Worm (Caenorhabditis elegans) whole organism, early embryonic: ENCODE results near the gene M176.10.

Experiments
- ama-1 ChIP-seq: fragments of 150-350 bp; optimal IDR thresholded peaks from 2 replicates; lab custom pipeline; 2014
- ceh-36 ChIP-seq: sonication (generic microtip); optimal IDR thresholded peaks from 2 replicates; lab custom pipeline; 2016; ENCODE audit warnings: missing genetic modification characterization, inconsistent platforms, missing compliant biosample characterization
- hmg-4 ChIP-seq: fragments of 200-800 bp; sonication (Bioruptor generic); optimal IDR thresholded peaks from 2 replicates; lab custom pipeline; 2018; ENCODE audit warnings: mild to moderate bottlenecking, missing genetic modification characterization, missing compliant biosample characterization
- hnd-1 ChIP-seq: sonication (generic microtip); optimal IDR thresholded peaks from 2 replicates; lab custom pipeline; 2016; ENCODE audit warnings: missing genetic modification characterization, missing compliant biosample characterization
- pes-1 ChIP-seq: fragments of 200-800 bp; sonication (Bioruptor generic); IDR thresholded peaks from 2 replicates; pipeline ENCODE4 v1.3.6; 2022; ENCODE audit warnings: missing genetic modification reagents, missing genetic modification characterization, missing compliant biosample characterization

DNA sequence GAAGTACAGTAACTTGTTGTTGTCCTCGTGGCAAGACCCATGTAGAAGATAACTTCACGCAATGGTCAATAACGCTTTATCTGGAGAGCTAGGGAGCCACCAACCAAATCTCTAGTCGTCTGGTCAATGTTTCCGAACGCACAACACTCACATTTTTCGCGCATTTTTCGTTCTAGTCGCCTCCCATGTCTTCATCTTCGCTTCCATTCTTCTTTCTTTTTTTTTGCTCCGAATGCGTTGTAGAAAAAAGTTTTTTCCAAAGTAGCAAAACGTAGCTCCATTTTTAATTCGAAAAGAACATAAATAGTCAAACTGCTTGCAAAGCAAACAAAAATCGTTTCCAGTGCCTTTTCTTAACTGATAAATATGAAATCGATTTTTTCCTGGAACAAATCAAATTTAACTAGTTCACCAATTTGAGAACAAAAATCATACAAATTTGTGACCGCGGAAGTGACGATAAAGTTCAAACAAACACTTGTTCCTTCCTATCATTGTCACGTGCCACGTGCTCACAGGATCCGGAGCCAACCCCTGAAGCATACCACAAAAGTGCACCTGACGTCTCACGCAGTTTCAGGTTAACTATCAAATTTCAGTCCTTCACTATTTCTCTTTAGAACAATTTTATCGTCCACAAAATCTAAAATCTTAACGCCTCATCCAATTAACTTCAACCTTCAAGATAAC lies 7.0 kb downstream of the M176.10 start:
- TF ChIP-seq ama-1 (no peak), hnd-1 (tag; lab: Kevin White, UChicago) (no peak), pes-1 (GFP tag; lab: Robert Waterston, UW) (no peak), ceh-36 (no peak), hmg-4 (GFP tag; lab: Kevin White, UChicago) (no peak)
